Fruit fly (Drosophila melanogaster) whole organism, embryonic: ENCODE data around the gene Aasdh.
A peak's percentile ranks its signal among the peaks of the same experiment; 100 is the strongest.

ENCODE experiments used
- ATbp ChIP-seq: fragments of 200-800 bp; sonication (Bioruptor generic); optimal IDR thresholded peaks from 2 replicates; lab custom pipeline; 2017; ENCODE audit warnings: missing biosample characterization, mild to moderate bottlenecking, missing genetic modification characterization, missing genetic modification reagents
- Awh ChIP-seq: fragments of 200-800 bp; sonication (Bioruptor generic); IDR thresholded peaks from 2 replicates; pipeline ENCODE4, ENCODE4 v1.3.6; 2022; ENCODE audit warnings: missing biosample characterization, missing genetic modification characterization
- Bgb ChIP-seq: fragments of 200-800 bp; sonication (Bioruptor generic); IDR thresholded peaks from 2 replicates; pipeline ENCODE4 v1.3.6; 2022; ENCODE audit warnings: missing biosample characterization, missing genetic modification characterization; ENCODE audit not compliant: partially characterized antibody
- CG11085 ChIP-seq: fragments of 200-800 bp; sonication (Bioruptor generic); IDR thresholded peaks from 2 replicates; pipeline ENCODE4 v1.3.6; 2022; ENCODE audit warnings: missing biosample characterization, missing genetic modification characterization
- CG11695 ChIP-seq: fragments of 200-800 bp; sonication (Bioruptor generic); IDR thresholded peaks from 3 replicates; pipeline ENCODE4 v1.3.6; 2022; ENCODE audit warnings: missing biosample characterization, missing genetic modification characterization
- CG17359 ChIP-seq: fragments of 200-800 bp; sonication (Bioruptor generic); optimal IDR thresholded peaks from 3 replicates; lab custom pipeline; 2018; ENCODE audit warnings: missing biosample characterization, mild to moderate bottlenecking, missing genetic modification characterization, moderate library complexity
- CG7556 ChIP-seq: fragments of 200-800 bp; sonication (Bioruptor generic); optimal IDR thresholded peaks from 2 replicates; lab custom pipeline; 2017; ENCODE audit warnings: missing biosample characterization, mild to moderate bottlenecking, missing genetic modification characterization
- CG7963 ChIP-seq: fragments of 200-800 bp; sonication (Bioruptor generic); IDR thresholded peaks from 3 replicates; pipeline ENCODE4 v1.3.6; 2022; ENCODE audit warnings: missing biosample characterization, missing genetic modification characterization; ENCODE audit not compliant: partially characterized antibody
- CG9437 ChIP-seq: fragments of 200-800 bp; sonication (Bioruptor generic); optimal IDR thresholded peaks from 2 replicates; lab custom pipeline; 2018; ENCODE audit warnings: missing biosample characterization, mild to moderate bottlenecking, missing genetic modification characterization
- CkIIα-i1 ChIP-seq: fragments of 200-800 bp; sonication (Bioruptor generic); IDR thresholded peaks from 2 replicates; pipeline ENCODE4 v1.3.6; 2022; ENCODE audit warnings: missing biosample characterization, missing genetic modification characterization
- Drgx ChIP-seq: fragments of 200-800 bp; sonication (Bioruptor generic); IDR thresholded peaks from 2 replicates; pipeline ENCODE4 v1.3.6; 2022; ENCODE audit warnings: missing biosample characterization, missing genetic modification characterization
- Fer3 ChIP-seq: fragments of 200-800 bp; sonication (Bioruptor generic); optimal IDR thresholded peaks from 2 replicates; lab custom pipeline; 2018; ENCODE audit warnings: missing biosample characterization, mild to moderate bottlenecking, missing genetic modification characterization, moderate library complexity
- Hr78 ChIP-seq, 2 experiments: fragments of 200-800 bp in 1 of 2; fragments of >200 bp in 1 of 2; sonication (Bioruptor generic) in 1 of 2; optimal IDR thresholded peaks; 2 replicates each; lab custom pipeline; 2017 to 2019; ENCODE audit warnings: missing biosample characterization in 2 of 2, missing genetic modification characterization in 2 of 2, mild to moderate bottlenecking in 1 of 2, moderate library complexity in 1 of 2
- Jarid2 ChIP-seq: fragments of 200-800 bp; sonication (Bioruptor generic); optimal IDR thresholded peaks from 3 replicates; lab custom pipeline; 2017; ENCODE audit warnings: mild to moderate bottlenecking, missing biosample characterization, missing genetic modification reagents, missing genetic modification characterization
- Kr ChIP-seq: fragments of 200-800 bp; sonication (Bioruptor generic); optimal IDR thresholded peaks from 2 replicates; lab custom pipeline; 2017; ENCODE audit warnings: missing biosample characterization, mild to moderate bottlenecking, missing genetic modification characterization
- Meics ChIP-seq: fragments of 200-800 bp; sonication (Bioruptor generic); optimal IDR thresholded peaks from 2 replicates; lab custom pipeline; 2017; ENCODE audit warnings: missing biosample characterization, mild to moderate bottlenecking, missing genetic modification characterization
- Myb ChIP-seq: fragments of 200-800 bp; sonication (Bioruptor generic); optimal IDR thresholded peaks from 2 replicates; lab custom pipeline; 2016; ENCODE audit warnings: missing biosample characterization, missing genetic modification characterization
- Nf-YA ChIP-seq: fragments of 200-800 bp; sonication (Bioruptor generic); IDR thresholded peaks from 2 replicates; pipeline ENCODE4 v1.3.6; 2022; ENCODE audit warnings: missing biosample characterization, missing genetic modification characterization
- Nf-YB ChIP-seq: fragments of 200-800 bp; sonication (Bioruptor generic); optimal IDR thresholded peaks from 3 replicates; lab custom pipeline; 2019; ENCODE audit warnings: missing biosample characterization, mild to moderate bottlenecking, missing genetic modification characterization, moderate library complexity
- Scr ChIP-seq: fragments of 200-800 bp; sonication (Bioruptor generic); IDR thresholded peaks from 2 replicates; pipeline ENCODE4 v1.3.6; 2022; ENCODE audit warnings: missing biosample characterization, missing genetic modification characterization; ENCODE audit not compliant: partially characterized antibody
- Spps ChIP-seq: fragments of 200-800 bp; sonication (Bioruptor generic); optimal IDR thresholded peaks from 2 replicates; lab custom pipeline; 2018; ENCODE audit warnings: missing biosample characterization, mild to moderate bottlenecking, missing genetic modification characterization
- Usf ChIP-seq: fragments of 200-800 bp; sonication (Bioruptor generic); optimal IDR thresholded peaks from 2 replicates; lab custom pipeline; 2017; ENCODE audit warnings: missing genotype, missing biosample characterization, missing genetic modification characterization
- Vsx1 ChIP-seq: fragments of 200-800 bp; sonication (Bioruptor generic); optimal IDR thresholded peaks from 2 replicates; lab custom pipeline; 2017; ENCODE audit warnings: missing biosample characterization, mild to moderate bottlenecking, missing genetic modification characterization, missing genetic modification reagents
- Xrp1 ChIP-seq: fragments of 200-800 bp; sonication (Bioruptor generic); IDR thresholded peaks from 2 replicates; pipeline ENCODE4 v1.3.6; 2022; ENCODE audit warnings: missing biosample characterization, missing genetic modification characterization
- al ChIP-seq: fragments of 200-800 bp; sonication (Bioruptor generic); IDR thresholded peaks from 2 replicates; pipeline ENCODE4 v1.3.6; 2022; ENCODE audit warnings: missing biosample characterization, missing genetic modification characterization
- bbx ChIP-seq: fragments of 200-800 bp; sonication (Bioruptor generic); IDR thresholded peaks from 2 replicates; pipeline ENCODE4 v1.3.6; 2022; ENCODE audit warnings: missing biosample characterization, missing genetic modification characterization; ENCODE audit not compliant: partially characterized antibody
- crol ChIP-seq: fragments of 200-800 bp; sonication (Bioruptor generic); IDR thresholded peaks from 2 replicates; pipeline ENCODE4 v1.3.6; 2022; ENCODE audit warnings: missing biosample characterization, missing genetic modification characterization
- dmrt99B ChIP-seq: fragments of 200-800 bp; sonication (Bioruptor generic); optimal IDR thresholded peaks from 2 replicates; lab custom pipeline; 2018; ENCODE audit warnings: missing biosample characterization, mild to moderate bottlenecking, missing genetic modification characterization, moderate library complexity
- nau ChIP-seq: fragments of 200-800 bp; sonication (Bioruptor generic); optimal IDR thresholded peaks from 3 replicates; lab custom pipeline; 2017; ENCODE audit warnings: missing biosample characterization, mild to moderate bottlenecking, missing genetic modification characterization, missing genetic modification reagents
- nerfin-1 ChIP-seq: fragments of 200-800 bp; sonication (Bioruptor generic); optimal IDR thresholded peaks from 3 replicates; lab custom pipeline; 2019; ENCODE audit warnings: missing biosample characterization, mild to moderate bottlenecking, missing genetic modification characterization, moderate library complexity
- oc ChIP-seq: fragments of 200-800 bp; sonication (Bioruptor generic); optimal IDR thresholded peaks from 2 replicates; lab custom pipeline; 2018; ENCODE audit warnings: missing biosample characterization, mild to moderate bottlenecking, missing genetic modification characterization, moderate library complexity
- pita ChIP-seq: fragments of 200-800 bp; sonication (Bioruptor generic); optimal IDR thresholded peaks from 2 replicates; lab custom pipeline; 2017; ENCODE audit warnings: missing biosample characterization, mild to moderate bottlenecking, missing genetic modification characterization
- row ChIP-seq: fragments of 200-800 bp; sonication (Bioruptor generic); IDR thresholded peaks from 3 replicates; pipeline ENCODE4 v1.3.6; 2022; ENCODE audit warnings: missing biosample characterization, missing genetic modification characterization
- schlank ChIP-seq: fragments of 200-800 bp; sonication (Bioruptor generic); optimal IDR thresholded peaks from 2 replicates; lab custom pipeline; 2018; ENCODE audit warnings: missing biosample characterization, mild to moderate bottlenecking, missing genetic modification characterization
- sd ChIP-seq: fragments of 200-800 bp; sonication (Bioruptor generic); optimal IDR thresholded peaks from 3 replicates; lab custom pipeline; 2018; ENCODE audit warnings: missing biosample characterization, mild to moderate bottlenecking, missing genetic modification characterization, moderate library complexity
- sima ChIP-seq: fragments of 200-800 bp; sonication (Bioruptor generic); optimal IDR thresholded peaks from 2 replicates; lab custom pipeline; 2016; ENCODE audit warnings: missing biosample characterization, missing genetic modification characterization
- sna ChIP-seq: fragments of 200-800 bp; sonication (Bioruptor generic); IDR thresholded peaks from 2 replicates; pipeline ENCODE4 v1.3.6; 2022; ENCODE audit warnings: missing biosample characterization, missing genetic modification characterization; ENCODE audit not compliant: partially characterized antibody
- trh ChIP-seq: fragments of 200-800 bp; sonication (Bioruptor generic); optimal IDR thresholded peaks from 2 replicates; lab custom pipeline; 2016; ENCODE audit warnings: missing biosample characterization, missing genetic modification characterization
- zen ChIP-seq: fragments of 200-800 bp; sonication (Bioruptor generic); optimal IDR thresholded peaks from 3 replicates; lab custom pipeline; 2018; ENCODE audit warnings: missing biosample characterization, mild to moderate bottlenecking, missing genetic modification characterization, moderate library complexity
- zfh2 ChIP-seq: fragments of 200-800 bp; sonication (Bioruptor generic); optimal IDR thresholded peaks from 2 replicates; lab custom pipeline; 2016; ENCODE audit warnings: missing biosample characterization, missing genetic modification characterization

The Aasdh gene

DNA sequence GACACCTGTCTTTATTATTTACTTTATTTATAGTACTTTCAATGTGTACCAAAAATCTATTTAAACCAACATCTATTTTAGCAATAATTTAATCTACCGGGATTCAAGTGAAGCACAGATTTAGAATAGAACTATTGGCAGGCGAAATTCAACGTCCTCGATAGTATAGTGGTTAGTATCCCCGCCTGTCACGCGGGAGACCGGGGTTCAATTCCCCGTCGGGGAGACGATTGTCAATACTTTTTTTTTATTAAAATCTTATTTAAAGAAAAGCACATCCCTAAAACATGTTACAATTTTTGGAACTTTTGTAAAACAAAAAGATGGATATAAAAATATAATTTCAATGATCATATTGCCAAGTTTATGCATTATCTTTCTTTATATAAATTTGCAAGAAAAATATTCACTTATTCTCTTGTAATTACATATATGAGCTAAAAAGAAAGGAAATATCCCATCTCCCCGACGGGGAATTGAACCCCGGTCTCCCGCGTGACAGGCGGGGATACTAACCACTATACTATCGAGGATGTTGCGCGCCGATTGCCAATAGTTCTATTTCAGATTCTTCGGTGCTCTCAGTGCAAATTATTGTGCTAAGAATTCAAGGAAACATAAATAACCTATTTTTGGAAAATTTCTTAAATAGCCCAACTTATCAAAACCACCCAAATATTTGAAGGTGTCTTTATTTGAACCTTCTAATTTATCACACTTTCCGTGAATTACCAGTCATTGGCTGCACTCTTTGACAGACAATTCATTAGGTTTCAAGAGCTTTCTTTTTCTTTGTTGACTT, 32.4 kb upstream of the Aasdh start, which contains the start of gene CG43796 (continued):
- TF ChIP-seq bbx (GFP tag; lab: Robert Waterston, UW) (peak; percentile 77), Drgx (GFP tag; lab: Robert Waterston, UW) (no peak), schlank (no peak), al (GFP tag; lab: Robert Waterston, UW) (no peak), CG11695 (GFP tag; lab: Robert Waterston, UW) (no peak), CG7963 (GFP tag; lab: Robert Waterston, UW) (peak; percentile 65; the same call in 1 of the 3 replicates), dmrt99B (tag; lab: Kevin White, UChicago) (no peak), zfh2 (no peak), ATbp (GFP tag; lab: Kevin White, UChicago) (no peak), Meics (GFP tag; lab: Kevin White, UChicago) (no peak), Kr (GFP tag; lab: Kevin White, UChicago) (no peak), crol (GFP tag; lab: Robert Waterston, UW) (no peak), sna (GFP tag; lab: Robert Waterston, UW) (0 out of 2 replicates have a peak, but pooled peaks have one; percentile 18), Bgb (GFP tag; lab: Robert Waterston, UW) (peak; percentile 68), Scr (peak; percentile 65), CG9437 (GFP tag; lab: Kevin White, UChicago) (no peak), pita (GFP tag; lab: Kevin White, UChicago) (no peak), CkIIα-i1 (GFP tag; lab: Robert Waterston, UW) (no peak), nau (GFP tag; lab: Kevin White, UChicago) (no peak), CG11085 (GFP tag; lab: Robert Waterston, UW) (no peak), Usf (GFP tag; lab: Kevin White, UChicago) (no peak), Xrp1 (0 out of 2 replicates have a peak, but pooled peaks have one; percentile 14), CG7556 (no peak), trh (GFP tag; lab: Kevin White, UChicago) (no peak), Myb (GFP tag; lab: Kevin White, UChicago) (no peak), row (GFP tag; lab: Robert Waterston, UW) (no peak), Nf-YB (no peak), zen (tag; lab: Kevin White, UChicago) (no peak), Fer3 (no peak), sd (tag; lab: Kevin White, UChicago) (peak; percentile 0), CG17359 (tag; lab: Kevin White, UChicago) (no peak), nerfin-1 (tag; lab: Kevin White, UChicago) (no peak), sima (GFP tag; lab: Kevin White, UChicago) (no peak), Nf-YA (GFP tag; lab: Robert Waterston, UW) (no peak), Spps (tag; lab: Kevin White, UChicago) (no peak)

DNA sequence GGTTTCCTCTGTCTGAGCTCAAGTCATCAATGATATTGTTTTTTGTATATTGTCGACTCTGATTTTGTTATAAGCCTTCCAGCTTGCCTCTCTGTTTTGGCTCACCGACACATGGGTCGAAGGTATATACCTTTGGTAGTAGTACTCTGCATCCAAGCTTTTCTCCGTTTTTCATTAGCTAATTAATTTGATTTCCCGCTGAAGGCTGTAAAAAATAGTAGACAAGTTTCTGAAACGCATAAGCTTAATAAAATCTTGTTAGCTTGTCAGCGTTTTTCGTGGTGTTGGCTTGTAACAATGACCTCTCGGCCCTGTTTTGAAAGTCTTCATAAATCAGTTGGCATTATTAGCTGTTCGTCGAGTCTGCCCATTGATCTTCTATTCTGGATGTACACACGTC, 31.4 kb upstream of the Aasdh start:
- TF ChIP-seq Hr78 (GFP tag; optimal IDR thresholded peaks at IDR 0.05; lab: Kevin White, UChicago) = peak in 1 of 2 experiments; percentile 36
- peak; percentile 42; the same call in 1 of the 2 replicates for TF ChIP-seq Awh (GFP tag; lab: Robert Waterston, UW)
- TF ChIP-seq Jarid2 (GFP tag; lab: Kevin White, UChicago) = no peak
- peak; percentile 74 for TF ChIP-seq Vsx1
- peak; percentile 72 for TF ChIP-seq oc (tag; lab: Kevin White, UChicago)
